Worm (Caenorhabditis elegans) whole organism, young adult: ENCODE measurements around the gene tcl-2.

Experiments used
- ama-1 ChIP-seq, 3 experiments: fragments of 150-350 bp in 1 of 3; sonication (generic microtip) in 2 of 3; optimal IDR thresholded peaks; 2 replicates each; lab custom pipeline; 2014 to 2018; ENCODE audit warnings: missing biosample characterization in 2 of 3, missing genetic modification characterization in 2 of 3, missing genetic modification reagents in 2 of 3
- pha-4 ChIP-seq: fragments of 150-350 bp; sonication (generic microtip); optimal IDR thresholded peaks from 2 replicates; lab custom pipeline; 2014; ENCODE audit warnings: missing biosample characterization, missing genetic modification reagents, missing genetic modification characterization

- no peak for TF ChIP-seq ama-1 (optimal IDR thresholded peaks at IDR 0.05; lab: Kevin White, UChicago)
- TF ChIP-seq ama-1 (GFP tag; optimal IDR thresholded peaks at IDR 0.05; lab: Kevin White, UChicago) = no peak
- TF ChIP-seq pha-4 = no peak
Measured at ce11 chrIV:183519-183918, 4.6 kb downstream of the tcl-2 start.
